Fruit fly (Drosophila melanogaster): ENCODE data around the gene Mfe2.

Gene Mfe2

dm6 chrX:16270795-16271194 is at the start of gene Mfe2:
Gene Mfe2, plus strand, starts transcription at chrX:16270951.
- TF ChIP-seq noc (tag; optimal IDR thresholded peaks at IDR 0.05), result peak; percentile 49

dm6 chrX:16231292-16231691 is 39.5 kb upstream of the Mfe2 start:
- no peak for TF ChIP-seq noc (tag; optimal IDR thresholded peaks at IDR 0.05)

- TF ChIP-seq noc (tag; optimal IDR thresholded peaks at IDR 0.05), result no peak
These were observed 28.8 kb upstream of the Mfe2 start for dm6 chrX:16241831-16242451.

- no peak for TF ChIP-seq noc (tag; optimal IDR thresholded peaks at IDR 0.05)
These were observed 26.8 kb upstream of the Mfe2 start for dm6 chrX:16243989-16244388.

- TF ChIP-seq noc (tag; optimal IDR thresholded peaks at IDR 0.05), result no peak
These were observed 26.0 kb upstream of the Mfe2 start for dm6 chrX:16244731-16245130.

- no peak for TF ChIP-seq noc (tag; optimal IDR thresholded peaks at IDR 0.05)
These were observed 7.3 kb upstream of the Mfe2 start for dm6 chrX:16263415-16263814.

- no peak for TF ChIP-seq noc (tag; optimal IDR thresholded peaks at IDR 0.05)
These were observed 4.3 kb upstream of the Mfe2 start, which contains the start of gene CG12507 for dm6 chrX:16266437-16266836. Gene CG12507, minus strand, starts transcription at chrX:16266537.

- TF ChIP-seq noc (tag; optimal IDR thresholded peaks at IDR 0.05), result no peak
These were observed 4.6 kb downstream of the Mfe2 start for dm6 chrX:16275168-16275853.

- TF ChIP-seq noc (tag; optimal IDR thresholded peaks at IDR 0.05), result peak; percentile 59
These were observed 5.1 kb downstream of the Mfe2 start, which contains the start of the genes kat80 and Prosalpha4 for dm6 chrX:16275854-16276338. Gene kat80, minus strand, starts transcription at chrX:16276180. Gene Prosalpha4, plus strand, starts transcription at chrX:16276270.

- TF ChIP-seq noc (tag; optimal IDR thresholded peaks at IDR 0.05), result no peak
These were observed 7.2 kb downstream of the Mfe2 start, which contains the start of gene eas for dm6 chrX:16277878-16278506. Gene eas, plus strand, starts transcription at chrX:16278328.

- TF ChIP-seq noc (tag; optimal IDR thresholded peaks at IDR 0.05), result peak; percentile 48
These were observed 8.0 kb downstream of the Mfe2 start for dm6 chrX:16278783-16279182.

dm6 chrX:16279340-16279941 is 8.7 kb downstream of the Mfe2 start:
- TF ChIP-seq noc (tag; optimal IDR thresholded peaks at IDR 0.05), result peak; percentile 90

dm6 chrX:16281305-16281704 is 10.6 kb downstream of the Mfe2 start:
- TF ChIP-seq noc (tag; optimal IDR thresholded peaks at IDR 0.05), result no peak

- TF ChIP-seq noc (tag; optimal IDR thresholded peaks at IDR 0.05), result peak; percentile 54
These were observed 11.2 kb downstream of the Mfe2 start for dm6 chrX:16281717-16282529.

- TF ChIP-seq noc (tag; optimal IDR thresholded peaks at IDR 0.05), result peak; percentile 51
These were observed 14.4 kb downstream of the Mfe2 start for dm6 chrX:16285186-16285585.
